Fruit fly (Drosophila melanogaster) whole organism: ENCODE measurements around the gene Ppt2.

Experiments used
- pan ChIP-seq: fragments of >200 bp; optimal IDR thresholded peaks from 2 replicates; lab custom pipeline; 2017
- psq ChIP-seq: fragments of >200 bp; optimal IDR thresholded peaks from 2 replicates; lab custom pipeline; 2017

DNA sequence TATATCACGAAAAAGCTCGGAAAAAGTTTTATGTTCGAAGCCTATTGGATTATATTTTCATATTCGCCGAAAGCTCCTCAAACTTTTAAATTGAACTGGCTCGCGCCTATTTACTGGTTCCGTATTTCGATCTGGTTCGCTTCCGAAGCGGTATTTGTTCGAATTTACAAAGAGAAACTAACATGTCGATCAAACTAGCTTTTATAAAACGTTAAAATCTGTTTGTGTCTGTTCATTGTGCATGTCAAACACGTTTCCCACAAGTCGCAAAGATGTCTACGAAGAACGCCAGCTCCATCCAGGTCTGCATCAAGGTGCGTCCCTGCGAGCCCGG, 10.5 kb upstream of the Ppt2 start, which contains the start of gene cana:
- TF ChIP-seq pan (lab: Kevin White, UChicago) (no peak), psq (lab: Kevin White, UChicago) (no peak)
